Worm (Caenorhabditis elegans) whole organism, young adult: ENCODE data around the gene gid-2.

Source experiments
- B0336.3 ChIP-seq: fragments of 200-800 bp; sonication (Bioruptor generic); IDR thresholded peaks from 2 replicates; pipeline ENCODE4 v1.3.6; 2022; ENCODE audit warnings: missing genetic modification characterization, missing compliant biosample characterization
- Y53F4B.3 ChIP-seq: fragments of 200-800 bp; sonication (Bioruptor generic); IDR thresholded peaks from 2 replicates; pipeline ENCODE4 v1.3.6; 2022; ENCODE audit warnings: missing genetic modification reagents, missing genetic modification characterization, missing compliant biosample characterization
- aptf-2 ChIP-seq: fragments of 200-800 bp; sonication (Bioruptor generic); conservative IDR thresholded peaks from 2 replicates; pipeline ENCODE4 v1.3.6; 2022; ENCODE audit warnings: missing genetic modification reagents, missing genetic modification characterization, missing compliant biosample characterization
- nfya-1 ChIP-seq: sonication (generic microtip); optimal IDR thresholded peaks from 2 replicates; lab custom pipeline; 2017; ENCODE audit warnings: antibody characterized with exemption, missing compliant biosample characterization, missing genetic modification characterization, borderline replicate concordance; ENCODE audit not compliant: insufficient read depth
- pha-4 ChIP-seq: fragments of 150-350 bp; sonication (generic microtip); optimal IDR thresholded peaks from 2 replicates; lab custom pipeline; 2014; ENCODE audit warnings: missing biosample characterization, missing genetic modification reagents, missing genetic modification characterization
- rpc-1 ChIP-seq, 2 experiments: fragments of 150-350 bp in 1 of 2; sonication (generic microtip) in 1 of 2; optimal IDR thresholded peaks; 2 replicates each; lab custom pipeline; 2014 to 2018; ENCODE audit warnings: missing biosample characterization in 1 of 2, missing genetic modification characterization in 1 of 2, missing genetic modification reagents in 1 of 2, missing genotype in 1 of 2
- tbx-9 ChIP-seq: sonication (generic microtip); optimal IDR thresholded peaks from 2 replicates; lab custom pipeline; 2016; ENCODE audit warnings: borderline replicate concordance, missing genetic modification characterization, inconsistent platforms, missing compliant biosample characterization
- zfh-2 ChIP-seq: fragments of 200-800 bp; sonication (Bioruptor generic); conservative IDR thresholded peaks from 2 replicates; pipeline ENCODE4 v1.3.6; 2022; ENCODE audit warnings: missing genetic modification reagents, missing genetic modification characterization, missing compliant biosample characterization
- ztf-26 ChIP-seq: sonication (generic microtip); optimal IDR thresholded peaks from 2 replicates; lab custom pipeline; 2017; ENCODE audit warnings: missing genetic modification characterization, missing compliant biosample characterization

DNA sequence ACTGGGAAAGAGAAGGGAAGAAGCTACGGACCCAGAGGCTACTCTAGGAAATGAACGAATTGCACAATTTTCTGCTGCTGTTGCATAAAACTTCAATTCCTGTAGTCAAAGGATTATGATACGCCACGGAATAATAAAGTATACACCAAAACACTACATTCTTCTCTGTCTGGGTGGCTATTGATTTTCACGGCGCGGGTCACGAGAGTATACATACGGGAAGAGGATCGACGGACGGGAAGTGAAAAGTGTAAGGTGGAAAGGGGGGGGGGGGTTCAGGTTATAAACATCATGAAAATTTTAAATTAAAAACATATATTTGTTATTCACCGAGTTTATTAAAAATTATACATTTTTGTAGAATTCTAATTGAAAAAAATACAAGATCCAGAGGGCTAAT, 552 bp upstream of the gid-2 start:
- TF ChIP-seq Y53F4B.3 (GFP tag; lab: Robert Waterston, UW): no peak
- no peak for TF ChIP-seq aptf-2 (GFP tag; lab: Robert Waterston, UW)
- no peak for TF ChIP-seq B0336.3
- no peak for TF ChIP-seq nfya-1 (tag; lab: Kevin White, UChicago)
- TF ChIP-seq tbx-9 (tag; lab: Kevin White, UChicago): no peak
- no peak for TF ChIP-seq ztf-26 (tag; lab: Kevin White, UChicago)
- TF ChIP-seq pha-4 (tag; lab: Kevin White, UChicago): no peak
- no peak for TF ChIP-seq zfh-2 (GFP tag; lab: Robert Waterston, UW)
- TF ChIP-seq rpc-1 (optimal IDR thresholded peaks at IDR 0.05; lab: Kevin White, UChicago): no peak
- TF ChIP-seq rpc-1 (tag; optimal IDR thresholded peaks at IDR 0.05; lab: Kevin White, UChicago): no peak
